Worm (Caenorhabditis elegans): ENCODE measurements around the gene ZK418.7.

The ZK418.7 gene

ce11 chrIII:7101814-7102477 is 21.4 kb upstream of the ZK418.7 start (continued):
- TF ChIP-seq akir-1 (GFP tag; optimal IDR thresholded peaks at IDR 0.05) (no peak), athp-1 (tag; optimal IDR thresholded peaks at IDR 0.05) (peak; percentile 76), C17E4.6 (GFP tag; IDR thresholded peaks at IDR 0.05) (0 out of 2 replicates have a peak, but pooled peaks have one; percentile 11), attf-6 (GFP tag; IDR thresholded peaks at IDR 0.05) (peak; percentile 90), B0035.1 (tag; optimal IDR thresholded peaks at IDR 0.05) (no peak), Y56A3A.18 (GFP tag; IDR thresholded peaks at IDR 0.05) (peak; percentile 75), chd-7 (tag; optimal IDR thresholded peaks at IDR 0.05) (peak; percentile 16), F55B11.4 (tag; optimal IDR thresholded peaks at IDR 0.05; ENCODE audit: borderline replicate concordance, insufficient read depth) (no peak), ekl-4 (GFP tag; IDR thresholded peaks at IDR 0.05) (peak; percentile 92), Y95B8A.8 (GFP tag; IDR thresholded peaks at IDR 0.05) (peak; percentile 92), pbrm-1 (GFP tag; IDR thresholded peaks at IDR 0.05) (peak; percentile 66), ztf-18 (tag; optimal IDR thresholded peaks at IDR 0.05) (peak; percentile 38), ceh-58 (GFP tag; IDR thresholded peaks at IDR 0.05) (peak; percentile 62; the same call in 1 of the 2 replicates), nhr-179 (tag; optimal IDR thresholded peaks at IDR 0.05) (no peak), snpc-4 (GFP tag; optimal IDR thresholded peaks at IDR 0.05) (peak; percentile 37), snpc-4 (tag; optimal IDR thresholded peaks at IDR 0.05) (peak in 1 of 4 experiments; percentile 71), him-1 (tag; optimal IDR thresholded peaks at IDR 0.05) (peak; percentile 8), tbx-9 (tag; optimal IDR thresholded peaks at IDR 0.05; ENCODE audit: borderline replicate concordance) (no peak), ztf-22 (GFP tag; optimal IDR thresholded peaks at IDR 0.05) (no peak), B0019.2 (GFP tag; conservative IDR thresholded peaks at IDR 0.05) (no peak; the same call in 1 of the 2 replicates), snpc-1.1 (tag; optimal IDR thresholded peaks at IDR 0.05; ENCODE audit: insufficient read depth) (peak; percentile 75), F52B5.7 (tag; optimal IDR thresholded peaks at IDR 0.05) (peak; percentile 72), ceh-79 (tag; optimal IDR thresholded peaks at IDR 0.05) (no peak), hrde-1 (tag; optimal IDR thresholded peaks at IDR 0.05; ENCODE audit: borderline replicate concordance) (peak; percentile 96), nfya-2 (GFP tag; IDR thresholded peaks at IDR 0.05) (0 out of 2 replicates have a peak, but pooled peaks have one; percentile 22), lsl-1 (GFP tag; optimal IDR thresholded peaks at IDR 0.05) (peak; percentile 59), snpc-1.3 (tag; optimal IDR thresholded peaks at IDR 0.05; ENCODE audit: insufficient read depth) (peak; percentile 67), nfyb-1 (GFP tag; IDR thresholded peaks at IDR 0.05) (no peak; the same call in 1 of the 2 replicates), repo-1 (tag; optimal IDR thresholded peaks at IDR 0.05) (peak; percentile 43), let-607 (tag; optimal IDR thresholded peaks at IDR 0.05) (no peak), aptf-3 (GFP tag; IDR thresholded peaks at IDR 0.05) (0 out of 2 replicates have a peak, but pooled peaks have one; percentile 22), F49E8.2 (tag; optimal IDR thresholded peaks at IDR 0.05; ENCODE audit: insufficient read depth) (peak; percentile 88), ztf-26 (tag; optimal IDR thresholded peaks at IDR 0.05) (no peak), F37B4.10 (GFP tag; IDR thresholded peaks at IDR 0.05) (no peak), sptf-2 (GFP tag; optimal IDR thresholded peaks at IDR 0.05) (no peak), rcor-1 (GFP tag; IDR thresholded peaks at IDR 0.05) (peak; percentile 78; the same call in 1 of the 2 replicates), fkh-3 (tag; optimal IDR thresholded peaks at IDR 0.05) (no peak), ets-4 (GFP tag; optimal IDR thresholded peaks at IDR 0.05) (no peak), ceh-100 (GFP tag; IDR thresholded peaks at IDR 0.05) (peak; percentile 35), lin-35 (GFP tag; optimal IDR thresholded peaks at IDR 0.05) (no peak), cebp-2 (GFP tag; IDR thresholded peaks at IDR 0.05) (no peak), Y67H2A.10 (GFP tag; conservative IDR thresholded peaks at IDR 0.05) (no peak), lin-40 (tag; optimal IDR thresholded peaks at IDR 0.05) (no peak), pha-4 (tag; optimal IDR thresholded peaks at IDR 0.05) (no peak), Y79H2A.3 (GFP tag; conservative IDR thresholded peaks at IDR 0.05) (peak; percentile 95), hmg-1.2 (GFP tag; IDR thresholded peaks at IDR 0.05) (peak; percentile 49; the same call in 1 of the 2 replicates)
